Fruit fly (Drosophila melanogaster) whole organism, wandering third instar larva: ENCODE data around the gene Psa.

Experiments
- Dfd ChIP-seq: fragments of >200 bp; optimal IDR thresholded peaks from 2 replicates; lab custom pipeline; 2017; ENCODE audit warnings: missing biosample characterization, missing genetic modification characterization
- Dif ChIP-seq: fragments of 200-275, 200-300 bp; sonication (Bioruptor generic); optimal IDR thresholded peaks from 2 replicates; lab custom pipeline; 2018; ENCODE audit warnings: missing biosample characterization, missing genetic modification characterization; ENCODE audit not compliant: partially characterized antibody
- Mio ChIP-seq: sonication (Bioruptor generic); optimal IDR thresholded peaks from 2 replicates; lab custom pipeline; 2016; ENCODE audit warnings: missing biosample characterization, missing genetic modification characterization
- Sp1 ChIP-seq: fragments of 200-800 bp; sonication (Bioruptor generic); optimal IDR thresholded peaks from 3 replicates; lab custom pipeline; 2019; ENCODE audit warnings: missing biosample characterization, mild to moderate bottlenecking, missing genetic modification characterization, moderate library complexity
- brk ChIP-seq: fragments of 200-800 bp; sonication (Bioruptor generic); optimal IDR thresholded peaks from 2 replicates; lab custom pipeline; 2016; ENCODE audit warnings: missing biosample characterization, mild to moderate bottlenecking, missing genetic modification characterization
- h ChIP-seq: fragments of 200-800 bp; sonication (Bioruptor generic); optimal IDR thresholded peaks from 3 replicates; lab custom pipeline; 2016; ENCODE audit warnings: missing biosample characterization, mild to moderate bottlenecking, missing genetic modification characterization
- pan ChIP-seq: fragments of >200 bp; optimal IDR thresholded peaks from 2 replicates; lab custom pipeline; 2017
- psq ChIP-seq: fragments of 200-800 bp; sonication (Bioruptor generic); optimal IDR thresholded peaks from 3 replicates; lab custom pipeline; 2017; ENCODE audit warnings: missing biosample characterization, mild to moderate bottlenecking, missing genetic modification characterization, moderate library complexity
- sv ChIP-seq: fragments of 200-800 bp; sonication (Bioruptor generic); optimal IDR thresholded peaks from 3 replicates; lab custom pipeline; 2016; ENCODE audit warnings: missing biosample characterization, missing genetic modification characterization
- usp ChIP-seq: fragments of >200 bp; optimal IDR thresholded peaks from 2 replicates; lab custom pipeline; 2017; ENCODE audit warnings: missing biosample characterization, missing genetic modification characterization

- TF ChIP-seq pan (lab: Kevin White, UChicago) (no peak), psq (GFP tag; lab: Kevin White, UChicago) (peak; percentile 38), Dif (no peak), sv (no peak), usp (GFP tag; lab: Kevin White, UChicago) (no peak), Sp1 (GFP tag; lab: Kevin White, UChicago) (peak; percentile 42), Dfd (GFP tag; lab: Kevin White, UChicago) (no peak), brk (GFP tag; lab: Kevin White, UChicago) (no peak), Mio (GFP tag; lab: Kevin White, UChicago) (no peak), h (GFP tag; lab: Kevin White, UChicago) (peak; percentile 66)
Observed at dm6 chr3L:1457998-1458728, 44.5 kb upstream of the Psa start.
